Worm (Caenorhabditis elegans): Measurements from ENCODE around the gene M117.6.

The M117.6 gene

DNA sequence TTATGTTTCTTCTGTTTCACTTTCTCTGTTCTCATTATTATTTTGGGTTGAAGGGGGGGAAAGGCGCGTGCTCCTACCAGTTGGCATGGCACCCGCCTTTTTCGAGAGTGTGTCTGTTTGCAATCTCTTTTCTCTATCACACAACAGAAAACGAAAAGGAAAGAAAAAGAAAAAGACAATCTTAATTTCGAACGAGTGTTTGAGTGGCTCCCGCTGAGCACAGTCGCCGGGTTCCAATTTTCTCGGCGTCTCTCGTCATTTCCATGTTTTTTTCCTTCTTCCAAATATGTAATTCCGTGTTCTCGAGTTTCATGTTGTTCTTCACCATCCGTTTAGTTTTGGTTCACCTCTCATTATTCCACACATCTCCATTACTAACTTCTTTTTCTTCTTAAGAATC, 14.2 kb upstream of the M117.6 start, which contains the start of gene F38H4.3:
F38H4.3 (plus strand) TSS at position 301 of the 400 bp plus-strand sequence.
- TF ChIP-seq unc-62 (GFP tag; optimal IDR thresholded peaks at IDR 0.05), result no peak

- no peak for TF ChIP-seq unc-62 (GFP tag; optimal IDR thresholded peaks at IDR 0.05)
Measured at ce11 chrIV:11838657-11839056, 10.7 kb upstream of the M117.6 start, which contains the start of gene fbxb-3. Gene fbxb-3 (plus strand): TSS chrIV:11838957.

ce11 chrIV:11833456-11833855, 5.5 kb upstream of the M117.6 start, which contains the start of gene M117.4:
Gene M117.4 (minus strand): TSS chrIV:11833556.
- no peak for TF ChIP-seq unc-62 (GFP tag; optimal IDR thresholded peaks at IDR 0.05)

- TF ChIP-seq unc-62 (GFP tag; optimal IDR thresholded peaks at IDR 0.05), result no peak
Measured at ce11 chrIV:11822454-11822853, 5.5 kb downstream of the M117.6 start.

DNA sequence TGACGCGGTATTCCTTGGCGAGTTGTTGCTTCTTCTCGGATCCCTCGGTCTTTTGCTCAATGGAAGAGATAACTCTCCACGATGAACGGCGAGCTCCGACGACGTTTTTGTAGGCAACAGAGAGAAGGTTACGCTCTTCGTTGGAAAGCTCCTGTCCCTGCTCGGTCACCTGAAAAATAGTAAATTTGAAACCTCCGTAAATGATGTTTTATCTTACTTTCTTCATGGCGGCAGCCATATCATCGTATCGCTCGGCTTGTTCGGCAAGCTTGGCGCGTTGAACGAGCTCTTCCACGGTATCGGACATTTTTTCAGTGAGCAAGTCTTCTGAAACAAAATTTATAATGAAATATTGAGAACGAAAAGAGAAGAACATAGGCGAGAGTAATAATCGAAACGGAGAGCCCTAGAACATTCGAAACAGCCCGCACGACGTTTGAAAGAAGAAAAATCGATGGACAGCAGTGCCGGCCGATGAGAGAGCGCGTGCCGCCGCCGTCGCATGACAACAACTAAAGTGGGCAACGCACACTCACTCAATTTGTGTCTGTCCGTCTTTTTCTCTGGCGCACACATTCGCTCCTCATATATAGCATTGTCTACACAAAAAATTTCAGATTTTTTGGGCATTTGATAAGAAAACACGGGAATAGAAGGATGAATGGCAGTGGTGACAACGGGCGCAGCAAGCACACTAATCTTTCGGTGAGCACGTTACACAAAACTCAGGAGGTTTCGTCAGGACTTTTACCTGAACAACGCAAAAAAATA, 6.1 kb downstream of the M117.6 start, which contains the start of the genes par-5 and M117.3:
par-5 (minus strand) TSS at position 334 of the 771 bp plus-strand sequence.
M117.3 (plus strand) TSS at position 616 of the 771 bp plus-strand sequence.
- TF ChIP-seq unc-62 (GFP tag; optimal IDR thresholded peaks at IDR 0.05), result no peak

DNA sequence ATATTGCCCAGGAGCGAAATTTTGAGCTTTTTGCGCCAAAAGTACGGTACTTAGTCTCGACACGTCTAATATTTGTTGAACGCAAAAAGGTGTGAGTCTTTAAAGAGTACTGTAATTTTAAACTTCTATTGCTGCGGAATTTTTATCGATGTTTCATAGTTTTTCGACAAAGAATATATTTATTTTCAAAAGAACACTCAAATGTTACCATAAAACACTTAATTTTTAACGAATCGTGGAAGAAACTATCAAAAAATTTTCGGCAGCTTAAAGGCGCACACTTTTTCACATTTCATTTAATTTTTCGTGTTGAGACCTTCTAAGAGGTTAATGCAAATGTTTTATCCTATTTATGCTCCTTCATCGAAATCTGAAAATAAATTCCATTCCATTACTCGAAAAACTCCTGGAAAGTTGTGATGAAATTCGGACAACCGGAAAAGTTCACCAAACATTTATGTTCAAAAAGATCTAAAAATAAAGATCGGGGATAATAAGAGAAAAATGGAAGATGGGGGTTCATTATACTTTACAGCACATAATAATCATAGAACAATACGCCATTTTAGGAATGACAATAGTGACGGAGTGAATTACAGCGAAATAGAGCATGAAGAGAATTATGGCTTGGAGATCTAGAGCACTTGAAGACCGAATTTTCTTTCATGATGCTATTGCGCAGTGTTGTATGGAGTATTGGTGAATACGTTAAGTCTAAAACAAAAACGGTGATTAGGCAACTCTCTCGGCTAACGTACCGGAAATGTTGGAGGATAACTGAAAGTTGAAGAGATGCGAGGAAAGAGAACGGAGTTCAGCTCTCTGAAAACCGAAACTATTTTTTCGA, 7.6 kb downstream of the M117.6 start:
- TF ChIP-seq unc-62 (GFP tag; optimal IDR thresholded peaks at IDR 0.05), result no peak

DNA sequence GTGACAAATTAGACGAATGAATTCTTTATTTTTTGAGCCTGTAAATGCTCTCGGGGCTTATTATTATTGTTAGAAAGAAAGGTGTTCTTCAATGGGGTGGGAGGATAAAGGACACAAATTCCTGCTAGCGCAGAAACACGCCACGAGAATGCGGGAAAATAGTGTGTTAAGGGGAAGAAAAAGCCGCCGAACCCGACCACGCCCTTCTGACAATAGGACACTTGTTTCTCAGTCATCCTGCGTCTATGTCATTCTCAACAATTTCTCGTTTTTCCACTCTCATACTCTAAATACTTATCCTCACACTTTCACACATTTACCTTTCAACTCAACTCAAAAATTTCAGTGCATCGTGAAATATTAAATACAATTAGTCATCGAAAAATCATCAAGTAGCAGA, 14.0 kb downstream of the M117.6 start, which contains the start of gene M117.1:
M117.1 (plus strand) TSS at position 347 of the 400 bp plus-strand sequence.
- no peak for TF ChIP-seq unc-62 (GFP tag; optimal IDR thresholded peaks at IDR 0.05)

- no peak for TF ChIP-seq unc-62 (GFP tag; optimal IDR thresholded peaks at IDR 0.05)
Measured at ce11 chrIV:11812017-11812416, 15.9 kb downstream of the M117.6 start.

DNA sequence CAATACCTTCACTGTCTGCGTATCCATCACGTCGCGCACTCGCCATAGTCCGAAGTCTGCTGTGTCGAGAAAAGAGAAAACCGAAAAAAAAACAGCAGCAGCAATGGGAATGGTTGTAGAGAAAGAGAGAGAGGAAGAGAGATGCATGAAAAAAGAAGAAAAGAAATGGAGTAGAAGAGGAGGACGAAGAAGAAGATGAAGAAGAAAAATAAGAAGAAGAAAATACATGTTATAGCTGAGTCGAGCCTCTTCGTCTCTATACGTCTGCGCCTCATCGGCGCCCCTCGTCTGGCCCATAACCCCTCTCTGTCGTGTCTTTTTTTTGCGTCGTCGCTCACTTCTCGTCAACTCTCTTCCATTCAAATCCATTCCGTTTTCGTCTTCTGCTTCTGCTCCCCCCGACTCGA, 18.2 kb downstream of the M117.6 start:
- no peak for TF ChIP-seq unc-62 (GFP tag; optimal IDR thresholded peaks at IDR 0.05)

- no peak for TF ChIP-seq unc-62 (GFP tag; optimal IDR thresholded peaks at IDR 0.05)
Measured at ce11 chrIV:11809047-11809446, 18.9 kb downstream of the M117.6 start.

DNA sequence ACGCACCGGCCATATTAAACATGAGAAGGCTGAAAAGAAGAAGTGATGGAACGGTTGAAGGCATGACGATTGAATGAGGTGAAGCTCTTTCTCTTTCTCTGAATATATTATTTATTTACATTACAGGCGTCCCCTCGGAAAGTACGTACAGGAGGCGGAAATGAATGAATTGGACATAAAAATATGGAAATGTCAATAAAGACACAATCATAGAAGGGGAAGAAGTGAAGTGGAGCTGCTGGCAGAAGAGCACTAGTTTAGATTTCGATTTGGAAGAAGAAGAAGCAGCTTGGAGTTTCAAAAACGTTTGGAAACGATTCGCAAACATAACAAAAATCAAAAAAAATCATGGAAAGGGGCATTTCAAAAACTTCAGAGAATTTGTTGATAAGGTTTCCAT, 23.9 kb downstream of the M117.6 start, which contains the start of gene H01G02.1:
H01G02.1 (minus strand) TSS at position 101 of the 400 bp plus-strand sequence.
- TF ChIP-seq unc-62 (GFP tag; optimal IDR thresholded peaks at IDR 0.05), result no peak

DNA sequence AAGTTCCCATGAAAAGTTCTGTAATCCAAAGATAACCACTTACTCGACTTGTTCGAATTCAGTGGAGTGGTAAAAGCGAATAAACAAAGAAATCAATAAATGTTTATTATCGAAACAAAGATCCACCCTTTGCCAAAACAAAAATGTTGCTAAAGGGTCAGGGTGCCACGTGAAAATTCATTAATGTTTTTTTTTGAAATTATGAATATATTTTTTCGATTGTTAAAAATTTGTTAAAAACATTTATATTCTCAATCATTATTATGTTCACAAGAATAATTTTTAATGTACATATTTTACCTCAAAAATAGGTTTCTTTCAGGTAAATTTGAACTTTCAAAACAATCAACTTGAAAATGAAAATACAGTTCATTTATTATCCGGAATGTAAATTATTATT, 24.9 kb downstream of the M117.6 start, which contains the start of gene H01G02.4:
H01G02.4 (minus strand) TSS at position 101 of the 400 bp plus-strand sequence.
- no peak for TF ChIP-seq unc-62 (GFP tag; optimal IDR thresholded peaks at IDR 0.05)

- TF ChIP-seq unc-62 (GFP tag; optimal IDR thresholded peaks at IDR 0.05), result no peak
Measured at ce11 chrIV:11801078-11801477, 26.8 kb downstream of the M117.6 start, which contains the start of gene dyf-18. Gene dyf-18 (minus strand): TSS chrIV:11801178.

DNA sequence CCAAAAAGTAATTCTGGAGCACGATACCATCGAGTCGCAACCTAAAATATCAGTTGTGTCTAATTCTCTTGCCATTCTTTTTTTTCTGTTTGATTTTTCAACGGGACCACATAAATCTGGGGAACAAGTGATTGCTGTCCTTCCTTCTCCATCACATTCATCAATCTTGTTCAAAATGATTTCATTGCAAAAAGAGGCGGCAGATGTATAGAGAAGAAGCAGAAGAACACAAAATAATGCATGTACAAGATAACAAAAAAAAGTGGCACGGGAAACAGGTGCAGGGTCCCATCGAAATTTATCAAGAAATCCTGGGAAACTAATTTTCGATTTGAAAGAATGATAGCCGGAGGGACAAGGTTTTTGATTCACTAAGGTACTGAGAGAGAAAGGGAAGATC, 28.7 kb downstream of the M117.6 start:
- no peak for TF ChIP-seq unc-62 (GFP tag; optimal IDR thresholded peaks at IDR 0.05)

DNA sequence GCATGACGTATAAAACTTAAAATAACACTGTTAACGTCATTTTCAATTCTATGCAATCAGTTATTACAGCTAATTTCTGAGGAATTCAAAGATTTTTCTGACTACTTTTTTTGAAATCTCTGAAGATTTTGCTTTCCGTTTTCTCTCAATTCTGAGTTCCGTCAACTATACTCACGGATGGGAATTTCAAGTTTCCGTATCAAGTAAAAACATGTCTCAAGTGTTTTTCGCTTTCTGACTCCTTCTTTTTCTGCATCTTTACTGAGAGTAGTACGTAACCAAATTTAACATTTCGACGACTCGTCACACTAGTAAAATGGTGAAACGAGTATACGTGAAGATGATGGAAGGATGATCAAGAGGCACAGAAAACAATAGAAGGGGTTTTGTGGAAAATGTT, 31.1 kb downstream of the M117.6 start:
- no peak for TF ChIP-seq unc-62 (GFP tag; optimal IDR thresholded peaks at IDR 0.05)

ce11 chrIV:11795964-11796363, 31.9 kb downstream of the M117.6 start:
- no peak for TF ChIP-seq unc-62 (GFP tag; optimal IDR thresholded peaks at IDR 0.05)
